Worm (Caenorhabditis elegans): ENCODE data around the gene F11C1.10.

DNA sequence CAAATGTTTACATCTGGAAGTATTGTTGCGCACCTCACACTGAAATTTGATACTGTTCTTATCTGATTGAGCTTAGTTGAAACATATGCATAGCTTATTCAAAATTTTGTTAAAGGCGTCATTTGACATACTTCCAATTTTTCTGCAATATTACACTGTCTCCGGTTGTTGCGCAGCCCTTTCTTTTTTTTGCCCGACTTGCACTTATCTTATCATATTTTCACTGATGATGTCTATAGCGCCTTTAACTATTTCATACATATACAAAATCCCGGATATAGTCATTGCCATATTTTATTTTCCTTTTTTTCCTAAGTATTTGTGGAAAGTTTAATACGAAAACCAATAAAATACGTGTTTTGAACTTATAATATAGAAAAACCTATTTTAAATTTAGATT lies 29.9 kb downstream of the F11C1.10 start:
- TF ChIP-seq flt-1 (GFP tag; IDR thresholded peaks at IDR 0.05) (no peak), tbx-11 (GFP tag; IDR thresholded peaks at IDR 0.05) (no peak), hmg-4 (GFP tag; optimal IDR thresholded peaks at IDR 0.05) (no peak)
